Worm (Caenorhabditis elegans) whole organism, midembryonic: Measurements from ENCODE around the gene ZK250.2.
"Not testable (repeated sequence)": the region's sequence is repeated elsewhere in the genome, so short reads cannot be mapped to it uniquely, and the experiment has no call there.

Source experiments
- T22C8.4 ChIP-seq: fragments of 200-800 bp; sonication (Bioruptor generic); IDR thresholded peaks from 2 replicates; pipeline ENCODE4 v1.3.6; 2022; ENCODE audit warnings: missing genetic modification characterization, missing compliant biosample characterization
- cog-1 ChIP-seq: sonication (generic microtip); optimal IDR thresholded peaks from 2 replicates; lab custom pipeline; 2016; ENCODE audit warnings: missing genetic modification characterization, missing compliant biosample characterization
- flt-1 ChIP-seq: fragments of 200-800 bp; sonication (Bioruptor generic); IDR thresholded peaks from 2 replicates; pipeline ENCODE4 v1.3.6; 2022; ENCODE audit warnings: missing genetic modification characterization, missing compliant biosample characterization
- klf-2 ChIP-seq: fragments of 200-800 bp; sonication (Bioruptor generic); conservative IDR thresholded peaks from 2 replicates; pipeline ENCODE4 v1.3.6; 2022; ENCODE audit warnings: missing genetic modification reagents, missing genetic modification characterization, missing compliant biosample characterization
- med-1 ChIP-seq: sonication (generic microtip); optimal IDR thresholded peaks from 2 replicates; lab custom pipeline; 2017; ENCODE audit warnings: missing genetic modification characterization, mild to moderate bottlenecking, missing compliant biosample characterization, antibody characterized with exemption, missing genetic modification reagents; ENCODE audit not compliant: insufficient read depth
- ref-1 ChIP-seq: fragments of 200-800 bp; sonication (Bioruptor generic); conservative IDR thresholded peaks from 2 replicates; pipeline ENCODE4 v1.3.6; 2022; ENCODE audit warnings: missing genetic modification reagents, missing genetic modification characterization, missing compliant biosample characterization
- tab-1 ChIP-seq: fragments of 200-800 bp; sonication (Bioruptor generic); IDR thresholded peaks from 2 replicates; pipeline ENCODE4 v1.3.6; 2022; ENCODE audit warnings: missing genetic modification characterization, missing compliant biosample characterization
- ztf-23 ChIP-seq: fragments of 200-800 bp; sonication (Bioruptor generic); IDR thresholded peaks from 2 replicates; pipeline ENCODE4 v1.3.6; 2022; ENCODE audit warnings: missing genetic modification reagents, missing genetic modification characterization, missing compliant biosample characterization
- ztf-29 ChIP-seq: fragments of 200-800 bp; sonication (Bioruptor generic); IDR thresholded peaks from 2 replicates; pipeline ENCODE4 v1.3.6; 2022; ENCODE audit warnings: missing genetic modification reagents, missing genetic modification characterization, missing compliant biosample characterization

- TF ChIP-seq ref-1 (GFP tag; lab: Robert Waterston, UW); cog-1 (tag; lab: Kevin White, UChicago); med-1; flt-1 (GFP tag; lab: Robert Waterston, UW); tab-1 (GFP tag; lab: Robert Waterston, UW); ztf-23 (GFP tag; lab: Robert Waterston, UW); ztf-29 (GFP tag; lab: Robert Waterston, UW); klf-2 (GFP tag; lab: Robert Waterston, UW); T22C8.4 (GFP tag; lab: Robert Waterston, UW): not testable (repeated sequence)
Observed at ce11 chrII:1998561-1998960, 50.1 kb downstream of the ZK250.2 start, which contains the start of gene math-19.
